Fruit fly (Drosophila melanogaster) whole organism, pupa: ENCODE measurements around the gene Gen.

Experiments
- CG12605 ChIP-seq: fragments of 200-800 bp; sonication (Bioruptor generic); IDR thresholded peaks from 2 replicates; pipeline ENCODE4 v1.3.6; 2022; ENCODE audit warnings: missing biosample characterization, missing genetic modification characterization
- CG13204 ChIP-seq: fragments of 200-800 bp; sonication (Bioruptor generic); optimal IDR thresholded peaks from 2 replicates; lab custom pipeline; 2018; ENCODE audit warnings: missing biosample characterization, mild to moderate bottlenecking, missing genetic modification characterization, moderate library complexity
- CG15710 ChIP-seq: fragments of 200-800 bp; sonication (Bioruptor generic); optimal IDR thresholded peaks from 2 replicates; lab custom pipeline; 2018; ENCODE audit warnings: missing biosample characterization, mild to moderate bottlenecking, missing genetic modification characterization, moderate library complexity
- CG17806 ChIP-seq: fragments of 200-800 bp; sonication (Bioruptor generic); optimal IDR thresholded peaks from 2 replicates; lab custom pipeline; 2018; ENCODE audit warnings: missing biosample characterization, mild to moderate bottlenecking, missing genetic modification characterization, moderate library complexity
- CG34367 ChIP-seq: fragments of 200-800 bp; sonication (Bioruptor generic); optimal IDR thresholded peaks from 2 replicates; lab custom pipeline; 2018; ENCODE audit warnings: missing biosample characterization, mild to moderate bottlenecking, missing genetic modification characterization
- CG4496 ChIP-seq: fragments of 200-800 bp; sonication (Bioruptor generic); IDR thresholded peaks from 3 replicates; pipeline ENCODE4 v1.3.6; 2022; ENCODE audit warnings: missing biosample characterization, missing genetic modification characterization
- D1 ChIP-seq: fragments of 200-800 bp; sonication (Bioruptor generic); optimal IDR thresholded peaks from 2 replicates; lab custom pipeline; 2018; ENCODE audit warnings: missing biosample characterization, mild to moderate bottlenecking, missing genetic modification characterization, moderate library complexity
- EcR ChIP-seq: fragments of 200-800 bp; sonication (Bioruptor generic); optimal IDR thresholded peaks from 3 replicates; lab custom pipeline; 2019; ENCODE audit warnings: missing biosample characterization, missing genetic modification characterization, mild to moderate bottlenecking, moderate library complexity, missing genetic modification reagents
- Pif1A ChIP-seq: fragments of 200-800 bp; sonication (Bioruptor generic); optimal IDR thresholded peaks from 3 replicates; lab custom pipeline; 2016; ENCODE audit warnings: missing biosample characterization, missing genetic modification characterization
- Pif1B ChIP-seq: fragments of 200-800 bp; sonication (Bioruptor generic); optimal IDR thresholded peaks from 3 replicates; lab custom pipeline; 2016; ENCODE audit warnings: missing biosample characterization, missing genetic modification characterization
- fd96Ca ChIP-seq: fragments of 200-800 bp; sonication (Bioruptor generic); IDR thresholded peaks from 3 replicates; pipeline ENCODE4 v1.3.6; 2022; ENCODE audit warnings: missing biosample characterization, missing genetic modification characterization
- gl ChIP-seq: fragments of 200-800 bp; sonication (Bioruptor generic); optimal IDR thresholded peaks from 2 replicates; lab custom pipeline; 2018; ENCODE audit warnings: missing biosample characterization, mild to moderate bottlenecking, missing genetic modification characterization

- no peak for TF ChIP-seq D1 (tag; lab: Kevin White, UChicago)
- TF ChIP-seq EcR (GFP tag; lab: Kevin White, UChicago) = no peak
- TF ChIP-seq fd96Ca = no peak
- no peak for TF ChIP-seq CG13204 (GFP tag; lab: Kevin White, UChicago)
- TF ChIP-seq Pif1B (GFP tag; lab: Kevin White, UChicago) = no peak
- TF ChIP-seq CG12605 (GFP tag; lab: Robert Waterston, UW) = no peak
- no peak for TF ChIP-seq CG17806 (tag; lab: Kevin White, UChicago)
- no peak for TF ChIP-seq Pif1A
- no peak for TF ChIP-seq CG34367
- no peak for TF ChIP-seq gl (tag; lab: Kevin White, UChicago)
- no peak for TF ChIP-seq CG4496 (GFP tag; lab: Robert Waterston, UW)
- TF ChIP-seq CG15710 (tag; lab: Kevin White, UChicago) = no peak
Observed at dm6 chr3L:5180968-5181612, 28.9 kb upstream of the Gen start.
